Fruit fly (Drosophila melanogaster) whole organism, embryonic: Measurements from ENCODE around the gene Asator.
A peak's percentile ranks its signal among the peaks of the same experiment; 100 is the strongest.

Experiments used
- ATbp ChIP-seq: fragments of 200-800 bp; sonication (Bioruptor generic); optimal IDR thresholded peaks from 2 replicates; lab custom pipeline; 2017; ENCODE audit warnings: missing biosample characterization, mild to moderate bottlenecking, missing genetic modification characterization, missing genetic modification reagents
- Aef1 ChIP-seq: fragments of 200-800 bp; sonication (Bioruptor generic); IDR thresholded peaks from 3 replicates; pipeline ENCODE4 v1.3.6; 2022; ENCODE audit warnings: missing biosample characterization, missing genetic modification characterization
- Atf3 ChIP-seq: fragments of 200-800 bp; sonication (Bioruptor generic); optimal IDR thresholded peaks from 3 replicates; lab custom pipeline; 2016; ENCODE audit warnings: missing biosample characterization, missing genetic modification characterization
- CG10431 ChIP-seq: fragments of 200-800 bp; sonication (Bioruptor generic); optimal IDR thresholded peaks from 3 replicates; lab custom pipeline; 2018; ENCODE audit warnings: missing biosample characterization, mild to moderate bottlenecking, missing genetic modification characterization
- CG11695 ChIP-seq: fragments of 200-800 bp; sonication (Bioruptor generic); IDR thresholded peaks from 3 replicates; pipeline ENCODE4 v1.3.6; 2022; ENCODE audit warnings: missing biosample characterization, missing genetic modification characterization
- CG1233 ChIP-seq: fragments of 200-800 bp; sonication (Bioruptor generic); optimal IDR thresholded peaks from 4 replicates; lab custom pipeline; 2018; ENCODE audit warnings: missing biosample characterization, mild to moderate bottlenecking, missing genetic modification characterization
- CG12659 ChIP-seq: fragments of 200-800 bp; sonication (Bioruptor generic); optimal IDR thresholded peaks from 3 replicates; lab custom pipeline; 2017; ENCODE audit warnings: mild to moderate bottlenecking, missing biosample characterization, missing genetic modification reagents, missing genetic modification characterization
- CG14014 ChIP-seq: fragments of 200-800 bp; sonication (Bioruptor generic); IDR thresholded peaks from 2 replicates; pipeline ENCODE4 v1.3.6; 2022; ENCODE audit warnings: missing biosample characterization, missing genetic modification characterization
- CG14050 ChIP-seq: fragments of 200-800 bp; sonication (Bioruptor generic); IDR thresholded peaks from 3 replicates; pipeline ENCODE4 v1.3.6; 2022; ENCODE audit warnings: missing biosample characterization, missing genetic modification characterization
- CG14860 ChIP-seq: fragments of 200-800 bp; sonication (Bioruptor generic); IDR thresholded peaks from 3 replicates; pipeline ENCODE4 v1.3.6; 2022; ENCODE audit warnings: missing biosample characterization, missing genetic modification characterization; ENCODE audit not compliant: partially characterized antibody
- CG17361 ChIP-seq: fragments of 200-800 bp; sonication (Bioruptor generic); IDR thresholded peaks from 3 replicates; pipeline ENCODE4 v1.3.6; 2022; ENCODE audit warnings: missing biosample characterization, missing genetic modification characterization
- CG17802 ChIP-seq: fragments of 200-800 bp; sonication (Bioruptor generic); optimal IDR thresholded peaks from 2 replicates; lab custom pipeline; 2018; ENCODE audit warnings: missing biosample characterization, mild to moderate bottlenecking, missing genetic modification characterization, moderate library complexity
- CG30020 ChIP-seq: fragments of 200-800 bp; optimal IDR thresholded peaks from 2 replicates; lab custom pipeline; 2019; ENCODE audit warnings: missing biosample characterization, mild to moderate bottlenecking, missing genetic modification characterization, moderate library complexity
- CG30403 ChIP-seq: fragments of 200-800 bp; sonication (Bioruptor generic); optimal IDR thresholded peaks from 3 replicates; lab custom pipeline; 2016; ENCODE audit warnings: missing biosample characterization, missing genetic modification characterization
- CG32532 ChIP-seq: fragments of 200-800 bp; sonication (Bioruptor generic); IDR thresholded peaks from 2 replicates; pipeline ENCODE4 v1.3.6; 2022; ENCODE audit warnings: missing biosample characterization, missing genetic modification characterization
- CG4328 ChIP-seq: fragments of 200-800 bp; sonication (Bioruptor generic); optimal IDR thresholded peaks from 3 replicates; lab custom pipeline; 2017; ENCODE audit warnings: missing biosample characterization, missing genetic modification reagents, missing genetic modification characterization
- CG4854 ChIP-seq: fragments of 200-800 bp; sonication (Bioruptor generic); optimal IDR thresholded peaks from 2 replicates; lab custom pipeline; 2016; ENCODE audit warnings: missing biosample characterization, missing genetic modification characterization, inconsistent platforms
- CG7372 ChIP-seq: fragments of 200-800 bp; sonication (Bioruptor generic); IDR thresholded peaks from 2 replicates; pipeline ENCODE4 v1.3.6; 2022; ENCODE audit warnings: missing biosample characterization, missing genetic modification characterization
- CG9437 ChIP-seq: fragments of 200-800 bp; sonication (Bioruptor generic); optimal IDR thresholded peaks from 2 replicates; lab custom pipeline; 2018; ENCODE audit warnings: missing biosample characterization, mild to moderate bottlenecking, missing genetic modification characterization
- CG9797 ChIP-seq: fragments of 200-800 bp; sonication (Bioruptor generic); optimal IDR thresholded peaks from 3 replicates; lab custom pipeline; 2018; ENCODE audit warnings: missing biosample characterization, mild to moderate bottlenecking, missing genetic modification characterization
- Dbx ChIP-seq: fragments of 200-800 bp; sonication (Bioruptor generic); IDR thresholded peaks from 3 replicates; pipeline ENCODE4 v1.3.6; 2022; ENCODE audit warnings: missing biosample characterization, missing genetic modification characterization
- Dfd ChIP-seq, 2 experiments: fragments of >200 bp; optimal IDR thresholded peaks; 2 replicates each; lab custom pipeline; 2017; ENCODE audit warnings: missing biosample characterization in 2 of 2, missing genetic modification characterization in 2 of 2
- Dip3 ChIP-seq: fragments of 200-800 bp; sonication (Bioruptor generic); optimal IDR thresholded peaks from 3 replicates; lab custom pipeline; 2016; ENCODE audit warnings: missing biosample characterization, missing genetic modification characterization
- Dref ChIP-seq: fragments of 200-800 bp; sonication (Bioruptor generic); IDR thresholded peaks from 2 replicates; pipeline ENCODE4 v1.3.6; 2022; ENCODE audit warnings: missing biosample characterization, missing genetic modification characterization
- Fer2 ChIP-seq: fragments of 200-800 bp; sonication (Bioruptor generic); optimal IDR thresholded peaks from 2 replicates; lab custom pipeline; 2018; ENCODE audit warnings: missing biosample characterization, mild to moderate bottlenecking, missing genetic modification characterization, moderate library complexity
- Hey ChIP-seq: fragments of 200-800 bp; sonication (Bioruptor generic); optimal IDR thresholded peaks from 3 replicates; lab custom pipeline; 2018; ENCODE audit warnings: missing biosample characterization, mild to moderate bottlenecking, missing genetic modification characterization
- HmgD ChIP-seq: fragments of 200-800 bp; sonication (Bioruptor generic); optimal IDR thresholded peaks from 3 replicates; lab custom pipeline; 2016; ENCODE audit warnings: missing biosample characterization, missing genetic modification characterization
- Pdp1 ChIP-seq, 2 experiments: fragments of 200-800 bp; sonication (Bioruptor generic); optimal IDR thresholded peaks; 3 replicates each; lab custom pipeline; 2016; ENCODE audit warnings: missing biosample characterization in 2 of 2, missing genetic modification characterization in 2 of 2, mild to moderate bottlenecking in 1 of 2, moderate library complexity in 1 of 2
- Sry-β ChIP-seq: fragments of 200-800 bp; sonication (Bioruptor generic); optimal IDR thresholded peaks from 2 replicates; lab custom pipeline; 2018; ENCODE audit warnings: missing biosample characterization, mild to moderate bottlenecking, missing genetic modification characterization, moderate library complexity
- YL-1 ChIP-seq: fragments of 200-800 bp; sonication (Bioruptor generic); optimal IDR thresholded peaks from 3 replicates; lab custom pipeline; 2017; ENCODE audit warnings: missing biosample characterization, mild to moderate bottlenecking, missing genetic modification characterization
- ara ChIP-seq: fragments of 200-800 bp; sonication (Bioruptor generic); IDR thresholded peaks from 2 replicates; pipeline ENCODE4 v1.3.6; 2022; ENCODE audit warnings: missing biosample characterization, missing genetic modification characterization
- bab2 ChIP-seq: fragments of 200-800 bp; sonication (Bioruptor generic); optimal IDR thresholded peaks from 2 replicates; lab custom pipeline; 2016; ENCODE audit warnings: missing biosample characterization, missing genetic modification characterization
- cas ChIP-seq: fragments of 200-800 bp; sonication (Bioruptor generic); IDR thresholded peaks from 2 replicates; pipeline ENCODE4 v1.3.6; 2022; ENCODE audit warnings: missing biosample characterization, missing genetic modification characterization
- chif ChIP-seq, 2 experiments: fragments of 200-800 bp; sonication (Bioruptor generic); optimal IDR thresholded peaks; 3 replicates each; lab custom pipeline; 2016; ENCODE audit warnings: missing biosample characterization in 2 of 2, missing genetic modification characterization in 2 of 2
- gfzf ChIP-seq: fragments of 200-800 bp; sonication (Bioruptor generic); optimal IDR thresholded peaks from 2 replicates; lab custom pipeline; 2016; ENCODE audit warnings: missing biosample characterization, mild to moderate bottlenecking, missing genetic modification characterization, moderate library complexity
- hkb ChIP-seq, 2 experiments: fragments of 200-800 bp in 1 of 2; fragments of >200 bp in 1 of 2; sonication (Bioruptor generic) in 1 of 2; IDR thresholded peaks in 1 of 2; optimal IDR thresholded peaks in 1 of 2; 2 replicates each; pipeline versions ENCODE4 v1.3.6 to Lab custom; 2017 to 2022; ENCODE audit warnings: missing biosample characterization in 1 of 2, missing genetic modification characterization in 1 of 2
- jigr1 ChIP-seq: fragments of 200-800 bp; sonication (Bioruptor generic); IDR thresholded peaks from 3 replicates; pipeline ENCODE4 v1.3.6; 2022; ENCODE audit warnings: missing biosample characterization, missing genetic modification characterization
- lmd ChIP-seq: fragments of 200-800 bp; sonication (Bioruptor generic); IDR thresholded peaks from 2 replicates; pipeline ENCODE4 v1.3.6; 2022; ENCODE audit warnings: missing biosample characterization, missing genetic modification characterization
- lola ChIP-seq, 3 experiments: fragments of >200 bp in 2 of 3; fragments of 200-800 bp in 1 of 3; sonication (Bioruptor generic) in 1 of 3; optimal IDR thresholded peaks; 2 replicates each; lab custom pipeline; 2017 to 2019; ENCODE audit warnings: missing biosample characterization in 3 of 3, missing genetic modification characterization in 3 of 3, mild to moderate bottlenecking in 1 of 3, moderate library complexity in 1 of 3
- nom ChIP-seq: fragments of 200-800 bp; sonication (Bioruptor generic); optimal IDR thresholded peaks from 2 replicates; lab custom pipeline; 2017; ENCODE audit warnings: missing biosample characterization, missing genetic modification characterization, mild to moderate bottlenecking, moderate library complexity, missing genetic modification reagents
- row ChIP-seq: fragments of 200-800 bp; sonication (Bioruptor generic); IDR thresholded peaks from 3 replicates; pipeline ENCODE4 v1.3.6; 2022; ENCODE audit warnings: missing biosample characterization, missing genetic modification characterization
- sc ChIP-seq, 3 experiments: fragments of >200 bp in 2 of 3; fragments of 200-800 bp in 1 of 3; sonication (Bioruptor generic) in 1 of 3; optimal IDR thresholded peaks; 2 replicates in 2 of 3; 3 replicates in 1 of 3; lab custom pipeline; 2017; ENCODE audit warnings: mild to moderate bottlenecking in 1 of 3, missing biosample characterization in 1 of 3, missing genetic modification characterization in 1 of 3, missing genetic modification reagents in 1 of 3
- sim ChIP-seq: fragments of 200-800 bp; sonication (Bioruptor generic); IDR thresholded peaks from 2 replicates; pipeline ENCODE4 v1.3.6; 2022; ENCODE audit warnings: missing biosample characterization, missing genetic modification characterization
- slp2 ChIP-seq: fragments of 200-800 bp; sonication (Bioruptor generic); optimal IDR thresholded peaks from 2 replicates; lab custom pipeline; 2016; ENCODE audit warnings: missing biosample characterization, missing genetic modification characterization
- sna ChIP-seq: fragments of 200-800 bp; sonication (Bioruptor generic); IDR thresholded peaks from 2 replicates; pipeline ENCODE4 v1.3.6; 2022; ENCODE audit warnings: missing biosample characterization, missing genetic modification characterization; ENCODE audit not compliant: partially characterized antibody
- sqz ChIP-seq: fragments of 200-800 bp; sonication (Bioruptor generic); optimal IDR thresholded peaks from 3 replicates; lab custom pipeline; 2018; ENCODE audit warnings: missing biosample characterization, mild to moderate bottlenecking, missing genetic modification characterization
- tup ChIP-seq: fragments of 200-800 bp; sonication (Bioruptor generic); optimal IDR thresholded peaks from 2 replicates; lab custom pipeline; 2016; ENCODE audit warnings: missing biosample characterization, mild to moderate bottlenecking, missing genetic modification characterization, moderate library complexity
- wor ChIP-seq: fragments of 200-800 bp; sonication (Bioruptor generic); IDR thresholded peaks from 2 replicates; pipeline ENCODE4 v1.3.6; 2022; ENCODE audit warnings: missing biosample characterization, missing genetic modification characterization

The Asator gene

dm6 chr4:443592-444257, 45.1 kb downstream of the Asator start, which contains the start of gene lgs (continued):
- TF ChIP-seq lola (GFP tag; optimal IDR thresholded peaks at IDR 0.05; lab: Kevin White, UChicago): peak in 1 of 3 experiments; percentile 21
- TF ChIP-seq wor (GFP tag; lab: Robert Waterston, UW): no peak
- no peak for TF ChIP-seq hkb (optimal IDR thresholded peaks at IDR 0.05; lab: Kevin White, UChicago)
- TF ChIP-seq hkb (GFP tag; IDR thresholded peaks at IDR 0.05; lab: Robert Waterston, UW): no peak
- no peak for TF ChIP-seq CG4854 (GFP tag; lab: Kevin White, UChicago)
- no peak for TF ChIP-seq Fer2 (tag; lab: Kevin White, UChicago)
- no peak for TF ChIP-seq sc (optimal IDR thresholded peaks at IDR 0.05; lab: Kevin White, UChicago)
- TF ChIP-seq sc (GFP tag; optimal IDR thresholded peaks at IDR 0.05; lab: Kevin White, UChicago): peak; percentile 8
- TF ChIP-seq ATbp (GFP tag; lab: Kevin White, UChicago): no peak
- TF ChIP-seq HmgD: no peak
- peak; percentile 80 for TF ChIP-seq row (GFP tag; lab: Robert Waterston, UW)
- TF ChIP-seq slp2: no peak
- no peak for TF ChIP-seq ara (GFP tag; lab: Robert Waterston, UW)
- no peak for TF ChIP-seq CG1233 (GFP tag; lab: Kevin White, UChicago)
- peak; percentile 74 for TF ChIP-seq CG12659 (GFP tag; lab: Kevin White, UChicago)
- no peak for TF ChIP-seq tup (GFP tag; lab: Kevin White, UChicago)
- no peak for TF ChIP-seq Dref (GFP tag; lab: Robert Waterston, UW)
- peak; percentile 97 for TF ChIP-seq CG30020 (tag; lab: Kevin White, UChicago)
- TF ChIP-seq sim (GFP tag; lab: Robert Waterston, UW): no peak
- no peak for TF ChIP-seq Hey
- no peak for TF ChIP-seq CG14860 (GFP tag; lab: Robert Waterston, UW)
- peak in 1 of 2 experiments; percentile 7 for TF ChIP-seq chif (GFP tag; optimal IDR thresholded peaks at IDR 0.05; lab: Kevin White, UChicago)
- TF ChIP-seq CG10431: no peak
- TF ChIP-seq CG14014 (GFP tag; lab: Robert Waterston, UW): 0 out of 2 replicates have a peak, but pooled peaks have one; percentile 23
- 0 out of 3 replicates have a peak, but pooled peaks have one; percentile 42 for TF ChIP-seq CG14050 (GFP tag; lab: Robert Waterston, UW)
- peak; percentile 33 for TF ChIP-seq Sry-β (GFP tag; lab: Kevin White, UChicago)
- peak; percentile 71 for TF ChIP-seq YL-1 (GFP tag; lab: Kevin White, UChicago)
- TF ChIP-seq CG32532 (GFP tag; lab: Robert Waterston, UW): no peak
- TF ChIP-seq CG7372: 0 out of 2 replicates have a peak, but pooled peaks have one; percentile 10
- TF ChIP-seq sna: no peak
- TF ChIP-seq gfzf (GFP tag; lab: Kevin White, UChicago): peak; percentile 67
- no peak for TF ChIP-seq cas (GFP tag; lab: Robert Waterston, UW)
- peak; percentile 30 for TF ChIP-seq CG30403 (GFP tag; lab: Kevin White, UChicago)
- TF ChIP-seq lmd: no peak
- TF ChIP-seq sqz (GFP tag; lab: Kevin White, UChicago): peak; percentile 73
- no peak for TF ChIP-seq CG11695 (GFP tag; lab: Robert Waterston, UW)
- TF ChIP-seq CG9437 (GFP tag; lab: Kevin White, UChicago): peak; percentile 31
- TF ChIP-seq Pdp1 (GFP tag; optimal IDR thresholded peaks at IDR 0.05; lab: Kevin White, UChicago): peak in 1 of 2 experiments; percentile 41
- peak; percentile 97 for TF ChIP-seq CG17802 (tag; lab: Kevin White, UChicago)
- TF ChIP-seq Dip3 (GFP tag; lab: Kevin White, UChicago): peak; percentile 1
- no peak for TF ChIP-seq Aef1 (GFP tag; lab: Robert Waterston, UW)
- TF ChIP-seq CG4328: peak; percentile 36
- TF ChIP-seq CG9797 (GFP tag; lab: Kevin White, UChicago): no peak
- peak; percentile 25 for TF ChIP-seq bab2
- no peak for TF ChIP-seq jigr1 (GFP tag; lab: Robert Waterston, UW)
- TF ChIP-seq Atf3 (GFP tag; lab: Kevin White, UChicago): peak; percentile 3
- TF ChIP-seq Dfd (GFP tag; optimal IDR thresholded peaks at IDR 0.05; lab: Kevin White, UChicago): no peak
- no peak for TF ChIP-seq Dbx (GFP tag; lab: Robert Waterston, UW)
- TF ChIP-seq nom (GFP tag; lab: Kevin White, UChicago): no peak
- TF ChIP-seq CG17361 (GFP tag; lab: Robert Waterston, UW): peak; percentile 68
